Worm (Caenorhabditis elegans) whole organism, L2 larva: ENCODE data around the gene srz-60.

ENCODE experiments used
- mdl-1 ChIP-seq, 2 experiments: fragments of 150-350 bp in 1 of 2; sonication (generic microtip) in 1 of 2; optimal IDR thresholded peaks; 2 replicates each; lab custom pipeline; 2017; ENCODE audit warnings: missing biosample characterization in 2 of 2, missing genetic modification characterization in 2 of 2
- nhr-237 ChIP-seq: fragments of 150-350 bp; optimal IDR thresholded peaks from 2 replicates; lab custom pipeline; 2014; ENCODE audit warnings: missing biosample characterization, missing genetic modification characterization
- unc-39 ChIP-seq: fragments of 150-350 bp; optimal IDR thresholded peaks from 2 replicates; lab custom pipeline; 2014; ENCODE audit warnings: missing biosample characterization, missing genetic modification characterization
- zag-1 ChIP-seq: fragments of 150-350 bp; optimal IDR thresholded peaks from 2 replicates; lab custom pipeline; 2014; ENCODE audit warnings: missing biosample characterization, missing genetic modification characterization
- ztf-11 ChIP-seq: sonication (generic microtip); optimal IDR thresholded peaks from 2 replicates; lab custom pipeline; 2017; ENCODE audit warnings: missing biosample characterization, missing genetic modification characterization

DNA sequence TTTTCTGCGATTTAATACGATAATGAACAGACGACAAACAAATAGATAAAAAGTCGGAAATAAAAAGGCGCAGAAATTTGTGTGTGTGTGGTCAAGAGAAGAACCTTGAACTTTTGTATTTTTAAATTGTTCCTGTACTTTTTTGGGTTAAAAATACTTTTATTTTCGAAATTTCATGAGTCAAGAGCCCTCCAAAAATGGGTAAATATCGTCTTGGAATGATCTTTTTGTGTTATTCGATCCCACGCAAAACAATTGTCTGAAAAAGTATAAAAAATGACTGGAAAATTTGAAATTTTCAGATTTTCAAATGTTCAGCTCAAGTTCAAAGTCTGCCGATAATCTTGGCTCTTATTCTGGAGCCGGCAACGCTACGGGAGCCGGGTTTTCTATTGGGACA lies 33.1 kb upstream of the srz-60 start, which contains the start of gene C04C3.14:
- no peak for TF ChIP-seq mdl-1 (tag; optimal IDR thresholded peaks at IDR 0.05; lab: Kevin White, UChicago)
- no peak for TF ChIP-seq zag-1 (tag; lab: Kevin White, UChicago)
- TF ChIP-seq unc-39 (tag; lab: Kevin White, UChicago): no peak
- TF ChIP-seq ztf-11 (tag; lab: Kevin White, UChicago): no peak
- TF ChIP-seq nhr-237: no peak
